Worm (Caenorhabditis elegans): ENCODE results near the gene xpb-1.

DNA sequence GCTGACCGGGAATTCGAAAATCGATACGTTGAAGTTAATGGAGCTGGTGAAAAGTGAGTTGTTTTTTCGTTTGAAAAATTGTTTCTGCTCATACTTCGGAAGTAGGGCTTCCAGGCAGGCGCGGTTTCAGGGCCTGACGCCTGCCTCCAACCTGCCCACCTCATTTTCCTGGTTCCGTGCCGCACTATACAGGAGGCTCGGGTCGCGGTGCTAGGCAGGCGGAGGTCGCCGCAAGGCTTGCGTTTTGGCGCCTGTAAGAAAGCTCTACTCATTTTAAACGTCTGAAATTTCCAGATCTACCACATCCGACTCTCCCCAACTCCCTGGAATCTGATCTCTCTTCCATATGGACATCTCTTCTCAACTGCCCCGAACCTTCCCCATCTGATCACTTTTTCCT is 18.5 kb downstream of the xpb-1 start:
- TF ChIP-seq ceh-58 (GFP tag; IDR thresholded peaks at IDR 0.05) (no peak), ama-1 (optimal IDR thresholded peaks at IDR 0.05) (no peak), ama-1 (GFP tag; optimal IDR thresholded peaks at IDR 0.05) (no peak), dpl-1 (GFP tag; optimal IDR thresholded peaks at IDR 0.05) (no peak), rcor-1 (GFP tag; IDR thresholded peaks at IDR 0.05) (no peak), F10E7.11 (tag; optimal IDR thresholded peaks at IDR 0.05) (no peak), let-526 (GFP tag; IDR thresholded peaks at IDR 0.05) (no peak), D2030.7 (GFP tag; IDR thresholded peaks at IDR 0.05) (no peak)

Measured in whole organism, young adult.